Fruit fly (Drosophila melanogaster) whole organism, pupa: ENCODE results near the gene CG43390.

Experiments
- CG10348 ChIP-seq: fragments of 200-800 bp; sonication (Bioruptor generic); IDR thresholded peaks from 2 replicates; pipeline ENCODE4 v1.3.6; 2022; ENCODE audit warnings: missing biosample characterization, missing genetic modification characterization
- CG12605 ChIP-seq: fragments of 200-800 bp; sonication (Bioruptor generic); IDR thresholded peaks from 2 replicates; pipeline ENCODE4 v1.3.6; 2022; ENCODE audit warnings: missing biosample characterization, missing genetic modification characterization
- CG13204 ChIP-seq: fragments of 200-800 bp; sonication (Bioruptor generic); optimal IDR thresholded peaks from 2 replicates; lab custom pipeline; 2018; ENCODE audit warnings: missing biosample characterization, mild to moderate bottlenecking, missing genetic modification characterization, moderate library complexity
- CG14655 ChIP-seq: fragments of 200-800 bp; sonication (Bioruptor generic); optimal IDR thresholded peaks from 3 replicates; lab custom pipeline; 2017; ENCODE audit warnings: mild to moderate bottlenecking, missing biosample characterization, missing genetic modification reagents, missing genetic modification characterization
- CG15710 ChIP-seq: fragments of 200-800 bp; sonication (Bioruptor generic); optimal IDR thresholded peaks from 2 replicates; lab custom pipeline; 2018; ENCODE audit warnings: missing biosample characterization, mild to moderate bottlenecking, missing genetic modification characterization, moderate library complexity
- CG17806 ChIP-seq: fragments of 200-800 bp; sonication (Bioruptor generic); optimal IDR thresholded peaks from 2 replicates; lab custom pipeline; 2018; ENCODE audit warnings: missing biosample characterization, mild to moderate bottlenecking, missing genetic modification characterization, moderate library complexity
- CG32121 ChIP-seq: fragments of 200-800 bp; sonication (Bioruptor generic); IDR thresholded peaks from 2 replicates; pipeline ENCODE4 v1.3.6; 2022; ENCODE audit warnings: missing biosample characterization, missing genetic modification characterization
- CG34367 ChIP-seq: fragments of 200-800 bp; sonication (Bioruptor generic); optimal IDR thresholded peaks from 2 replicates; lab custom pipeline; 2018; ENCODE audit warnings: missing biosample characterization, mild to moderate bottlenecking, missing genetic modification characterization
- CG4496 ChIP-seq: fragments of 200-800 bp; sonication (Bioruptor generic); IDR thresholded peaks from 3 replicates; pipeline ENCODE4 v1.3.6; 2022; ENCODE audit warnings: missing biosample characterization, missing genetic modification characterization
- CG8159 ChIP-seq: fragments of 200-800 bp; sonication (Bioruptor generic); optimal IDR thresholded peaks from 3 replicates; lab custom pipeline; 2018; ENCODE audit warnings: missing biosample characterization, mild to moderate bottlenecking, missing genetic modification characterization, moderate library complexity
- CG8301 ChIP-seq: fragments of 200-800 bp; sonication (Bioruptor generic); optimal IDR thresholded peaks from 2 replicates; lab custom pipeline; 2018; ENCODE audit warnings: missing biosample characterization, mild to moderate bottlenecking, missing genetic modification characterization
- CG9948 ChIP-seq: fragments of 200-800 bp; sonication (Bioruptor generic); optimal IDR thresholded peaks from 2 replicates; lab custom pipeline; 2018; ENCODE audit warnings: missing biosample characterization, mild to moderate bottlenecking, missing genetic modification characterization, moderate library complexity
- D1 ChIP-seq: fragments of 200-800 bp; sonication (Bioruptor generic); optimal IDR thresholded peaks from 2 replicates; lab custom pipeline; 2018; ENCODE audit warnings: missing biosample characterization, mild to moderate bottlenecking, missing genetic modification characterization, moderate library complexity
- EcR ChIP-seq: fragments of 200-800 bp; sonication (Bioruptor generic); optimal IDR thresholded peaks from 3 replicates; lab custom pipeline; 2019; ENCODE audit warnings: missing biosample characterization, missing genetic modification characterization, mild to moderate bottlenecking, moderate library complexity, missing genetic modification reagents
- Ets98B ChIP-seq: fragments of 200-800 bp; sonication (Bioruptor generic); IDR thresholded peaks from 2 replicates; pipeline ENCODE4 v1.3.6; 2022; ENCODE audit warnings: missing biosample characterization, missing genetic modification characterization
- Pif1A ChIP-seq: fragments of 200-800 bp; sonication (Bioruptor generic); optimal IDR thresholded peaks from 3 replicates; lab custom pipeline; 2016; ENCODE audit warnings: missing biosample characterization, missing genetic modification characterization
- Pif1B ChIP-seq: fragments of 200-800 bp; sonication (Bioruptor generic); optimal IDR thresholded peaks from 3 replicates; lab custom pipeline; 2016; ENCODE audit warnings: missing biosample characterization, missing genetic modification characterization
- Snoo ChIP-seq: fragments of 200-800 bp; sonication (Bioruptor generic); optimal IDR thresholded peaks from 3 replicates; lab custom pipeline; 2017; ENCODE audit warnings: missing biosample characterization, mild to moderate bottlenecking, missing genetic modification characterization, inconsistent platforms
- fd96Ca ChIP-seq: fragments of 200-800 bp; sonication (Bioruptor generic); IDR thresholded peaks from 3 replicates; pipeline ENCODE4 v1.3.6; 2022; ENCODE audit warnings: missing biosample characterization, missing genetic modification characterization
- gl ChIP-seq: fragments of 200-800 bp; sonication (Bioruptor generic); optimal IDR thresholded peaks from 2 replicates; lab custom pipeline; 2018; ENCODE audit warnings: missing biosample characterization, mild to moderate bottlenecking, missing genetic modification characterization
- rn ChIP-seq: fragments of 200-800 bp; sonication (Bioruptor generic); IDR thresholded peaks from 2 replicates; pipeline ENCODE4 v1.3.6; 2022; ENCODE audit warnings: missing biosample characterization, missing genetic modification characterization

The CG43390 gene

DNA sequence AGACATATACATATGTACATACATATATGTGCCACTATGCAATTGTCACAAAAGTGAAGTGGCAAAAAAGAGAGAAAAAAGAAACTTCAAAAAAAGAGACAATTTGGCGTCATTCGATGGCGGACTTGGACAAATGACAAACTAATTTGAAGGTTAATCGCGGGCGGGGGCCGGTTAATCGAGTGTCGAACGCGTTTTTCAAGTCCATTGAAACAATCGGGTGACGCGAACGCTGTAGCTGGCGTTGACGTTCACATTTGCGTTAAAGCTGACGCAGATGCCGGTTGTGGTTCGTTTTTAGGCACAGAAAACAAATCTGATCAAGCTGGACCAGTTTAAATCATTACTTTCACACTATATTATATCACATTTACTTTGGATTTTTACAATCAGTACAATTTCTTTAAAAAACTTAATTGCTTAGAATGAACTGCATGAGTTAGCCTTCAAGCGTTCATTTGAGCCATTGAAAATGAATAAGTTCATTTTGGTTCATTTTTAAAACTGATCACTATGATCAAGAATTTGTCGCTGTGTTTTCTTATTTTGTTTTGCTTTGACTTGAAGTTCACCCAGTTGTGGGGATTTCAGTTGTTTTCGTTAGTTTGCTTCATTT lies 45.9 kb downstream of the CG43390 start:
- no peak for TF ChIP-seq CG34367 (tag; lab: Kevin White, UChicago)
- TF ChIP-seq CG17806 (tag; lab: Kevin White, UChicago): peak; percentile 34
- TF ChIP-seq CG15710 (tag; lab: Kevin White, UChicago): peak; percentile 19
- no peak for TF ChIP-seq D1 (tag; lab: Kevin White, UChicago)
- no peak for TF ChIP-seq CG12605 (GFP tag; lab: Robert Waterston, UW)
- no peak for TF ChIP-seq Ets98B (GFP tag; lab: Robert Waterston, UW)
- TF ChIP-seq CG8159 (tag; lab: Kevin White, UChicago): peak; percentile 16
- TF ChIP-seq Snoo (tag; lab: Kevin White, UChicago): peak; percentile 39
- no peak for TF ChIP-seq CG32121 (GFP tag; lab: Robert Waterston, UW)
- no peak for TF ChIP-seq CG8301 (tag; lab: Kevin White, UChicago)
- peak; percentile 3 for TF ChIP-seq Pif1A (GFP tag; lab: Kevin White, UChicago)
- TF ChIP-seq CG4496 (GFP tag; lab: Robert Waterston, UW): no peak
- no peak for TF ChIP-seq rn (GFP tag; lab: Robert Waterston, UW)

DNA sequence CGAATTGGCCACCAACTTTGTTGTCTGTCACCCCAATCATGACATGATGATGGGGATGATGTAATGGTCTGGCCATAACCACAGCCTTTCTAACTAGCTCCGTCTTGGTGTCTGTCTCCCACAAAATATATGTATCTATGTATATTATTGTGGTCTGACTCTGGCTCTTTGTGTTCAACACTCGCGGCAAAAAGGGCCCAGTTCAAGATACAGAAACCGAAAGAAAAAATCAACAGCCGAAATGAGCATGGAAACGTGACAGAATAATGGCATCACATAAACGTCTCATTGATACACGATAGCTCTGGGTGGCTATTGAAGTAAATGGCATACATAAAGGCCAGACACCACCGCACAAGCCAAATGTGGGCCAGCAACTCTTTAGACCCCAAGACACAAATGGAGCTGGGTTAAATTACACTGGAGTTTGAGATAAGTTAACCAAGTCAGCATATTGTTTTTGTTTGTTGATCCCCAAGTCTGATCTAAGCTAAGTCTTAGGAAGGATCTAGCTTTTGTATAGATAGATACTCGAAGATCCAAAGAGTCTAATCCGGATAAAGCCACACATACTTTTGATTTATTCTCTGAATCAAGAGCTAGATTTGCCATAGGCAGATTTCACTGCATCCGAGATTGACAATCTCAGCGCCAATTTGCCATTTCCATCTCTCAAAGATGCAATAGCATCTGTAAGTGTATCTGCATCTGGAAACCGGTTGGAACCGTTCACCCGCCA lies 47.6 kb downstream of the CG43390 start:
- TF ChIP-seq gl (no peak), rn (GFP tag; lab: Robert Waterston, UW) (no peak), Pif1B (GFP tag; lab: Kevin White, UChicago) (no peak), fd96Ca (no peak), CG32121 (GFP tag; lab: Robert Waterston, UW) (peak; percentile 34; the same call in 1 of the 2 replicates), CG13204 (GFP tag; lab: Kevin White, UChicago) (no peak), CG4496 (GFP tag; lab: Robert Waterston, UW) (no peak; the same call in 2 of the 3 replicates), CG15710 (tag; lab: Kevin White, UChicago) (peak; percentile 1), CG8301 (tag; lab: Kevin White, UChicago) (peak; percentile 39), Snoo (tag; lab: Kevin White, UChicago) (no peak), CG14655 (peak; percentile 55), Ets98B (GFP tag; lab: Robert Waterston, UW) (no peak), CG10348 (no peak), CG34367 (tag; lab: Kevin White, UChicago) (no peak), CG12605 (GFP tag; lab: Robert Waterston, UW) (no peak), CG17806 (tag; lab: Kevin White, UChicago) (peak; percentile 14), Pif1A (GFP tag; lab: Kevin White, UChicago) (no peak), CG8159 (tag; lab: Kevin White, UChicago) (peak; percentile 6), CG9948 (tag; lab: Kevin White, UChicago) (no peak), D1 (tag; lab: Kevin White, UChicago) (no peak), EcR (GFP tag; lab: Kevin White, UChicago) (no peak)

dm6 chr3L:11531300-11531699 lies 48.5 kb downstream of the CG43390 start:
- TF ChIP-seq CG17806 (tag; lab: Kevin White, UChicago) (no peak), fd96Ca (peak; percentile 28; the same call in 1 of the 3 replicates), CG4496 (GFP tag; lab: Robert Waterston, UW) (peak; percentile 48; the same call in 2 of the 3 replicates), CG8159 (tag; lab: Kevin White, UChicago) (peak; percentile 11), Pif1A (GFP tag; lab: Kevin White, UChicago) (no peak), Ets98B (GFP tag; lab: Robert Waterston, UW) (0 out of 2 replicates have a peak, but pooled peaks have one; percentile 8)

- TF ChIP-seq CG8301 (tag; lab: Kevin White, UChicago) (no peak), Pif1B (GFP tag; lab: Kevin White, UChicago) (no peak)
Measured at dm6 chr3L:11530370-11530769, 49.4 kb downstream of the CG43390 start.
